Fruit fly (Drosophila melanogaster) Kc167 (cell line): ENCODE data around the gene scrt.

Source experiments
- Sin3A ChIP-seq: fragments of >200 bp; optimal IDR thresholded peaks from 2 replicates; lab custom pipeline; 2018; ENCODE audit warnings: missing external identifiers
- h ChIP-seq: fragments of >200 bp; optimal IDR thresholded peaks from 3 replicates; lab custom pipeline; 2018; ENCODE audit warnings: missing external identifiers
- psq ChIP-seq: fragments of >200 bp; optimal IDR thresholded peaks from 2 replicates; lab custom pipeline; 2017; ENCODE audit warnings: missing external identifiers
- ttk ChIP-seq: sonication (Bioruptor generic); optimal IDR thresholded peaks from 2 replicates; lab custom pipeline; 2017; ENCODE audit warnings: missing external identifiers

DNA sequence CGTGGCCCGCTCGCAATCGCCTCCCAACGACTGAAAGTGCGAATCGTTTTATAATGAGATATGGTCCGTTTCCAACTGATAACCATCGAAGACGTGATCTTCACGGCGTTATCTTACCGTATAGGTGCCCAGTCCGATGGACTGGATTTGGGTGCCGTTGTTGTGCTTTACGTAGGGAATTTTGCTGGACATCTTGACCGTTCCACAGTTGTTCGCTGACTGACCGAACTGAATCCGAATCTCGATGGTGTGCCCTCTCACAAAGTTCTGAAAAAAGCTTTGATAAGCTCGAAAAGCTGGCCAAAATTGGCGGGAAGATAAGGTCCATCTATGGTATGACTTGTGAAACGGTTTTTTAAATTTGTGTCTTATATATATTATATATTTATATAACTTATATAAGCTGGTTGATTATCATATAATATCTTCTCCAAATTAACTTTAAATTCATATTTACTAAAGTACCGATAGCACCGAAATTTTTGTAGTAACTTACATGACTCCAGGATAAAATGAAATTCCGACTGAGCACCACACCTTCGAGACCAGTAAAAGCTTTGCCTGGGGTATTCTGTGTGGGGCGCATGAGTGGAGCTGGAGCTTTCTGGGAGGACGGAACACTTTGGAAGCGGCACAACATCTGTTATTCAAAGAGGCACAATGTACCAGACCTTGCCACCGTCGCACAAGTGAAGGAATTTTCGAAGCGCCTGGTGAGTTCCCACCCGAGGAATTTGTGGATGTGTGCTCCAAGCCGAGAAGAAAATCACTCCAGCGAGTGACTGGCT lies 41.3 kb upstream of the scrt start, which contains the start of the genes CG10863 and CG14982:
- TF ChIP-seq psq (lab: Kevin White, UChicago) (no peak), ttk (lab: Kevin White, UChicago) (no peak), h (lab: Kevin White, UChicago) (no peak), Sin3A (lab: Kevin White, UChicago) (no peak)
